Worm (Caenorhabditis elegans): ENCODE results near the gene B0310.3.

The B0310.3 gene

ce11 chrX:489635-490105 is 31.1 kb downstream of the B0310.3 start, which contains the start of gene egl-17 (continued):
- TF ChIP-seq unc-39 (tag; optimal IDR thresholded peaks at IDR 0.05), result no peak
- no peak for TF ChIP-seq nhr-28 (tag; optimal IDR thresholded peaks at IDR 0.05)
- TF ChIP-seq ceh-28 (tag; optimal IDR thresholded peaks at IDR 0.05), result peak; percentile 28

- TF ChIP-seq daf-12 (tag; optimal IDR thresholded peaks at IDR 0.05), result no peak
- TF ChIP-seq elt-2 (tag; optimal IDR thresholded peaks at IDR 0.05), result no peak
- no peak for TF ChIP-seq nhr-11 (tag; optimal IDR thresholded peaks at IDR 0.05)
- no peak for TF ChIP-seq ceh-9 (tag; optimal IDR thresholded peaks at IDR 0.05)
- TF ChIP-seq ZK546.5 (tag; optimal IDR thresholded peaks at IDR 0.05), result no peak
- TF ChIP-seq unc-39 (tag; optimal IDR thresholded peaks at IDR 0.05), result no peak
- no peak for TF ChIP-seq nfya-1 (tag; optimal IDR thresholded peaks at IDR 0.05; ENCODE audit: insufficient read depth)
- no peak for TF ChIP-seq nhr-23 (tag; optimal IDR thresholded peaks at IDR 0.05)
- TF ChIP-seq egl-5 (tag; optimal IDR thresholded peaks at IDR 0.05), result no peak
- TF ChIP-seq skn-1 (tag; optimal IDR thresholded peaks at IDR 0.05), result no peak
- TF ChIP-seq ceh-28 (tag; optimal IDR thresholded peaks at IDR 0.05), result no peak
Measured at ce11 chrX:487669-488068, 33.1 kb downstream of the B0310.3 start.

DNA sequence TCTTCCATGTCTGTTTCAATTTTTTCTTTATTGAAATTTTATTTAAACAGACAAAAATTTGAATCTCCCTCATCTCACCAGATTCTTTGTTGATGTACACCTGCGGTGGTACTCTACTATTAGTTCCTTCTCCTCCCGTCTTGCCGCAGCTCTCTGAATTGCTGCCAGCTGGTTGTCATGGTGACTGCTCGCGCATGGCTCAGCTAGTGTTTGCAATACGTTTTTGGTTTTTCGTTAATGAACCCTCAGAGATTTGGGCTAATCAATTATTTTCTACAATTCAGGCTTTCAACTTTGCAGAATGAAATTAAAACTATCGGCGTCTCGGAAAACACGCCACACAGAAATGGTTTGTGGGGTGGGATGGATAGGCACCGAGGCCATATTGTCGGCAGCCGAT is 39.6 kb downstream of the B0310.3 start, which contains the start of gene che-2:
TSS of gene che-2 (plus strand) at position 301 of the 400 bp plus-strand sequence.
- TF ChIP-seq egl-5 (tag; optimal IDR thresholded peaks at IDR 0.05) (no peak), nhr-76 (tag; optimal IDR thresholded peaks at IDR 0.05) (no peak)

ce11 chrX:476261-476660 is 44.5 kb downstream of the B0310.3 start, which contains the start of gene F38G1.3:
Gene F38G1.3 (plus strand): TSS chrX:476561.
- TF ChIP-seq nhr-11 (tag; optimal IDR thresholded peaks at IDR 0.05), result no peak
- no peak for TF ChIP-seq nhr-76 (tag; optimal IDR thresholded peaks at IDR 0.05)
- no peak for TF ChIP-seq eor-1 (tag; optimal IDR thresholded peaks at IDR 0.05)
- TF ChIP-seq ceh-28 (tag; optimal IDR thresholded peaks at IDR 0.05), result no peak
- TF ChIP-seq lsy-12 (tag; optimal IDR thresholded peaks at IDR 0.05), result no peak
- TF ChIP-seq nhr-23 (tag; optimal IDR thresholded peaks at IDR 0.05), result no peak
- no peak for TF ChIP-seq ztf-11 (tag; optimal IDR thresholded peaks at IDR 0.05)
- TF ChIP-seq fkh-2 (tag; optimal IDR thresholded peaks at IDR 0.05), result no peak
- no peak for TF ChIP-seq R02D3.7 (tag; optimal IDR thresholded peaks at IDR 0.05)
- no peak for TF ChIP-seq skn-1 (tag; optimal IDR thresholded peaks at IDR 0.05)
- no peak for TF ChIP-seq ceh-16 (tag; optimal IDR thresholded peaks at IDR 0.05)
- no peak for TF ChIP-seq zag-1 (tag; optimal IDR thresholded peaks at IDR 0.05)
- TF ChIP-seq nhr-25 (tag; optimal IDR thresholded peaks at IDR 0.05), result no peak
- no peak for TF ChIP-seq snpc-4 (tag; optimal IDR thresholded peaks at IDR 0.05)
- TF ChIP-seq elt-2 (tag; optimal IDR thresholded peaks at IDR 0.05), result no peak

DNA sequence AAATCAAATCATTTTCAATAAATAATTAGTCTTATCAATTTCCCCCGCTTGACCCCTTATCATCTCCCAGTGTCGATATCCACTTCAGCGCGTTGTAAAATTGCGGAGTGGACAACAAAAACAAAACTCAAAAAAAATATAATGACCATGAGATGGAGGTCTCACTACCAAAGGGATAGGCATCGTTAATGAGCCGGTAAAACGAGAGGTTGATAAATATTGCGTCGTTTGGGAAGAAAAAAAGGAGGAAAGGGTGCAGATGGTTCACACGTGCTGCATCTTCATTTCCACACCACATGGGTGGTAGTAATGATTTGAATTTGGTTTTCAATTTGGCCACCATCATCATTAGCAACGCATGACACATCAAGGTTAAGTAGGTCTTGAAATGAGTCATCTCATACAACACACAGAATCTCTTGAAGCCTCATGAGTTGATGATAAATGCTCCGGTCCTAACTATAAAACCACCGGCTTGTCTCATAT is 53.4 kb downstream of the B0310.3 start:
- TF ChIP-seq fos-1 (tag; optimal IDR thresholded peaks at IDR 0.05), result no peak
- TF ChIP-seq nhr-25 (tag; optimal IDR thresholded peaks at IDR 0.05), result no peak
- TF ChIP-seq ceh-9 (tag; optimal IDR thresholded peaks at IDR 0.05), result no peak
- TF ChIP-seq unc-39 (tag; optimal IDR thresholded peaks at IDR 0.05), result no peak
- TF ChIP-seq snpc-4 (tag; optimal IDR thresholded peaks at IDR 0.05), result no peak
- TF ChIP-seq lsy-12 (tag; optimal IDR thresholded peaks at IDR 0.05), result no peak
- TF ChIP-seq fkh-2 (tag; optimal IDR thresholded peaks at IDR 0.05), result no peak
- no peak for TF ChIP-seq nhr-12 (tag; optimal IDR thresholded peaks at IDR 0.05)
- no peak for TF ChIP-seq ceh-16 (tag; optimal IDR thresholded peaks at IDR 0.05)
- TF ChIP-seq ceh-28 (tag; optimal IDR thresholded peaks at IDR 0.05), result no peak
- TF ChIP-seq nhr-237 (tag; optimal IDR thresholded peaks at IDR 0.05), result no peak
- no peak for TF ChIP-seq nfya-1 (tag; optimal IDR thresholded peaks at IDR 0.05; ENCODE audit: insufficient read depth)
- TF ChIP-seq lin-15B (tag; optimal IDR thresholded peaks at IDR 0.05), result no peak
- TF ChIP-seq ztf-11 (tag; optimal IDR thresholded peaks at IDR 0.05), result no peak
- TF ChIP-seq fkh-10 (GFP tag; optimal IDR thresholded peaks at IDR 0.05), result no peak
- no peak for TF ChIP-seq nhr-77 (tag; optimal IDR thresholded peaks at IDR 0.05)
- no peak for TF ChIP-seq lin-39 (tag; optimal IDR thresholded peaks at IDR 0.05)

DNA sequence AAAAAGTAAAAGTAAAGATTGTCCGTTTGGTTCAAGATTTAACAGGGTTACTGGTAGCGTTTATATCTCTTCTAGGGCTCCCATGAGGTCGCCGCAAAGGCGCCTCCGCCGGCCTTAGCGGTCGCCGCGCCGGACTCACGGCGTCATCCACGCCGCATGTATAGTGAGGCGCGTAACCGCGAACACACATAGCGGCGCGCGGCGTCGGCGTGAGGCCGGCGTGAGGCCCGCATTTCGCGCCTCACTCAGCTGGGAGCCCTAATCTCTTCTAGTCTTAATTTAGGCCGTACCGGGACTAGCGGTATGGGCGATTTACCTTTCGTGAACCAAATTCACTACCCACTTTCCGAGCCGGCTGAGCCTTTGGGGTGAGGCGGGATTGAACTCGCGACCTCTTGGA is 59.2 kb downstream of the B0310.3 start:
- no peak for TF ChIP-seq nhr-12 (tag; optimal IDR thresholded peaks at IDR 0.05)
- no peak for TF ChIP-seq pha-4 (tag; optimal IDR thresholded peaks at IDR 0.05)
- TF ChIP-seq unc-62 (GFP tag; optimal IDR thresholded peaks at IDR 0.05), result no peak
- no peak for TF ChIP-seq snpc-4 (tag; optimal IDR thresholded peaks at IDR 0.05)
- TF ChIP-seq egl-27 (tag; optimal IDR thresholded peaks at IDR 0.05), result no peak
- no peak for TF ChIP-seq nhr-25 (tag; optimal IDR thresholded peaks at IDR 0.05)
- no peak for TF ChIP-seq elt-3 (tag; optimal IDR thresholded peaks at IDR 0.05)
- TF ChIP-seq elt-1 (tag; optimal IDR thresholded peaks at IDR 0.05), result no peak

Measured in whole organism, L3 larva.